Fruit fly (Drosophila melanogaster) whole organism, pupa: ENCODE results near the gene CG42674.
A peak's percentile ranks its signal among the peaks of the same experiment; 100 is the strongest.

ENCODE experiments used
- CG10348 ChIP-seq: fragments of 200-800 bp; sonication (Bioruptor generic); IDR thresholded peaks from 2 replicates; pipeline ENCODE4 v1.3.6; 2022; ENCODE audit warnings: missing biosample characterization, missing genetic modification characterization
- CG12605 ChIP-seq: fragments of 200-800 bp; sonication (Bioruptor generic); IDR thresholded peaks from 2 replicates; pipeline ENCODE4 v1.3.6; 2022; ENCODE audit warnings: missing biosample characterization, missing genetic modification characterization
- CG13204 ChIP-seq: fragments of 200-800 bp; sonication (Bioruptor generic); optimal IDR thresholded peaks from 2 replicates; lab custom pipeline; 2018; ENCODE audit warnings: missing biosample characterization, mild to moderate bottlenecking, missing genetic modification characterization, moderate library complexity
- CG14655 ChIP-seq: fragments of 200-800 bp; sonication (Bioruptor generic); optimal IDR thresholded peaks from 3 replicates; lab custom pipeline; 2017; ENCODE audit warnings: mild to moderate bottlenecking, missing biosample characterization, missing genetic modification reagents, missing genetic modification characterization
- CG15710 ChIP-seq: fragments of 200-800 bp; sonication (Bioruptor generic); optimal IDR thresholded peaks from 2 replicates; lab custom pipeline; 2018; ENCODE audit warnings: missing biosample characterization, mild to moderate bottlenecking, missing genetic modification characterization, moderate library complexity
- CG17806 ChIP-seq: fragments of 200-800 bp; sonication (Bioruptor generic); optimal IDR thresholded peaks from 2 replicates; lab custom pipeline; 2018; ENCODE audit warnings: missing biosample characterization, mild to moderate bottlenecking, missing genetic modification characterization, moderate library complexity
- CG34367 ChIP-seq: fragments of 200-800 bp; sonication (Bioruptor generic); optimal IDR thresholded peaks from 2 replicates; lab custom pipeline; 2018; ENCODE audit warnings: missing biosample characterization, mild to moderate bottlenecking, missing genetic modification characterization
- CG4496 ChIP-seq: fragments of 200-800 bp; sonication (Bioruptor generic); IDR thresholded peaks from 3 replicates; pipeline ENCODE4 v1.3.6; 2022; ENCODE audit warnings: missing biosample characterization, missing genetic modification characterization
- CG8159 ChIP-seq: fragments of 200-800 bp; sonication (Bioruptor generic); optimal IDR thresholded peaks from 3 replicates; lab custom pipeline; 2018; ENCODE audit warnings: missing biosample characterization, mild to moderate bottlenecking, missing genetic modification characterization, moderate library complexity
- CG8301 ChIP-seq: fragments of 200-800 bp; sonication (Bioruptor generic); optimal IDR thresholded peaks from 2 replicates; lab custom pipeline; 2018; ENCODE audit warnings: missing biosample characterization, mild to moderate bottlenecking, missing genetic modification characterization
- CG9948 ChIP-seq: fragments of 200-800 bp; sonication (Bioruptor generic); optimal IDR thresholded peaks from 2 replicates; lab custom pipeline; 2018; ENCODE audit warnings: missing biosample characterization, mild to moderate bottlenecking, missing genetic modification characterization, moderate library complexity
- D1 ChIP-seq: fragments of 200-800 bp; sonication (Bioruptor generic); optimal IDR thresholded peaks from 2 replicates; lab custom pipeline; 2018; ENCODE audit warnings: missing biosample characterization, mild to moderate bottlenecking, missing genetic modification characterization, moderate library complexity
- EcR ChIP-seq: fragments of 200-800 bp; sonication (Bioruptor generic); optimal IDR thresholded peaks from 3 replicates; lab custom pipeline; 2019; ENCODE audit warnings: missing biosample characterization, missing genetic modification characterization, mild to moderate bottlenecking, moderate library complexity, missing genetic modification reagents
- Ets98B ChIP-seq: fragments of 200-800 bp; sonication (Bioruptor generic); IDR thresholded peaks from 2 replicates; pipeline ENCODE4 v1.3.6; 2022; ENCODE audit warnings: missing biosample characterization, missing genetic modification characterization
- Pif1A ChIP-seq: fragments of 200-800 bp; sonication (Bioruptor generic); optimal IDR thresholded peaks from 3 replicates; lab custom pipeline; 2016; ENCODE audit warnings: missing biosample characterization, missing genetic modification characterization
- Pif1B ChIP-seq: fragments of 200-800 bp; sonication (Bioruptor generic); optimal IDR thresholded peaks from 3 replicates; lab custom pipeline; 2016; ENCODE audit warnings: missing biosample characterization, missing genetic modification characterization
- Snoo ChIP-seq: fragments of 200-800 bp; sonication (Bioruptor generic); optimal IDR thresholded peaks from 3 replicates; lab custom pipeline; 2017; ENCODE audit warnings: missing biosample characterization, mild to moderate bottlenecking, missing genetic modification characterization, inconsistent platforms
- fd96Ca ChIP-seq: fragments of 200-800 bp; sonication (Bioruptor generic); IDR thresholded peaks from 3 replicates; pipeline ENCODE4 v1.3.6; 2022; ENCODE audit warnings: missing biosample characterization, missing genetic modification characterization
- gl ChIP-seq: fragments of 200-800 bp; sonication (Bioruptor generic); optimal IDR thresholded peaks from 2 replicates; lab custom pipeline; 2018; ENCODE audit warnings: missing biosample characterization, mild to moderate bottlenecking, missing genetic modification characterization
- rn ChIP-seq: fragments of 200-800 bp; sonication (Bioruptor generic); IDR thresholded peaks from 2 replicates; pipeline ENCODE4 v1.3.6; 2022; ENCODE audit warnings: missing biosample characterization, missing genetic modification characterization

The CG42674 gene

dm6 chr3L:20206950-20207584 lies 8.9 kb upstream of the CG42674 start, which contains the start of gene CG6996:
Gene CG6996, plus strand, starts transcription at chr3L:20207534.
- TF ChIP-seq CG8159 (tag; lab: Kevin White, UChicago) (no peak), CG10348 (no peak), CG34367 (tag; lab: Kevin White, UChicago) (no peak), D1 (tag; lab: Kevin White, UChicago) (no peak), CG14655 (no peak), fd96Ca (no peak), Pif1A (GFP tag; lab: Kevin White, UChicago) (no peak), CG13204 (GFP tag; lab: Kevin White, UChicago) (no peak), Ets98B (GFP tag; lab: Robert Waterston, UW) (no peak), gl (tag; lab: Kevin White, UChicago) (no peak), Snoo (tag; lab: Kevin White, UChicago) (no peak), CG12605 (GFP tag; lab: Robert Waterston, UW) (no peak), CG4496 (no peak)

dm6 chr3L:20205946-20206345 lies 7.8 kb upstream of the CG42674 start, which contains the start of gene CG7290:
Gene CG7290, minus strand, starts transcription at chr3L:20206046.
- TF ChIP-seq D1 (tag; lab: Kevin White, UChicago) (no peak), CG34367 (tag; lab: Kevin White, UChicago) (no peak), Pif1A (GFP tag; lab: Kevin White, UChicago) (no peak), fd96Ca (no peak), CG10348 (no peak), CG8301 (tag; lab: Kevin White, UChicago) (no peak), EcR (GFP tag; lab: Kevin White, UChicago) (no peak), rn (GFP tag; lab: Robert Waterston, UW) (no peak), CG9948 (tag; lab: Kevin White, UChicago) (no peak)

dm6 chr3L:20203587-20203986 lies 5.5 kb upstream of the CG42674 start, which contains the start of gene CG7298:
Gene CG7298, minus strand, starts transcription at chr3L:20203687.
- TF ChIP-seq CG15710 = no peak

- no peak for TF ChIP-seq Pif1A (GFP tag; lab: Kevin White, UChicago)
- TF ChIP-seq fd96Ca = no peak
- no peak for TF ChIP-seq CG8301 (tag; lab: Kevin White, UChicago)
- no peak for TF ChIP-seq CG34367 (tag; lab: Kevin White, UChicago)
- no peak for TF ChIP-seq CG8159 (tag; lab: Kevin White, UChicago)
- TF ChIP-seq gl (tag; lab: Kevin White, UChicago) = no peak
- TF ChIP-seq CG4496 = no peak
- TF ChIP-seq CG14655 = no peak
- no peak for TF ChIP-seq EcR (GFP tag; lab: Kevin White, UChicago)
- TF ChIP-seq Pif1B (GFP tag; lab: Kevin White, UChicago) = no peak
- no peak for TF ChIP-seq rn (GFP tag; lab: Robert Waterston, UW)
- TF ChIP-seq CG10348 = no peak
- TF ChIP-seq CG12605 (GFP tag; lab: Robert Waterston, UW) = no peak
- TF ChIP-seq, all 21 proteins: peak for 0
Measured at dm6 chr3L:20201538-20201937, 3.4 kb upstream of the CG42674 start, which contains the start of gene obst-F. Gene obst-F, minus strand, starts transcription at chr3L:20201638.

dm6 chr3L:20199569-20200247 lies 1.6 kb upstream of the CG42674 start, which contains the start of gene CG42833:
Gene CG42833, plus strand, starts transcription at chr3L:20200093.
- TF ChIP-seq CG14655 (no peak), CG15710 (no peak), CG34367 (tag; lab: Kevin White, UChicago) (no peak), D1 (tag; lab: Kevin White, UChicago) (no peak), Pif1B (GFP tag; lab: Kevin White, UChicago) (no peak), EcR (GFP tag; lab: Kevin White, UChicago) (no peak), fd96Ca (no peak), Snoo (tag; lab: Kevin White, UChicago) (no peak), Ets98B (GFP tag; lab: Robert Waterston, UW) (no peak), CG4496 (no peak)
- TF ChIP-seq, all 21 proteins: peak for 0

dm6 chr3L:20197698-20198097 lies 419 bp downstream of the CG42674 start:
- TF ChIP-seq D1 (tag; lab: Kevin White, UChicago) (no peak), CG8159 (tag; lab: Kevin White, UChicago) (no peak), CG15710 (no peak), CG8301 (tag; lab: Kevin White, UChicago) (no peak), CG13204 (GFP tag; lab: Kevin White, UChicago) (no peak), fd96Ca (0 out of 3 replicates have a peak, but pooled peaks have one; percentile 12)

- TF ChIP-seq CG12605 (GFP tag; lab: Robert Waterston, UW) = no peak
- TF ChIP-seq EcR (GFP tag; lab: Kevin White, UChicago) = no peak
- TF ChIP-seq CG9948 (tag; lab: Kevin White, UChicago) = no peak
- TF ChIP-seq Snoo (tag; lab: Kevin White, UChicago) = no peak
- no peak for TF ChIP-seq Pif1B (GFP tag; lab: Kevin White, UChicago)
- no peak for TF ChIP-seq Pif1A (GFP tag; lab: Kevin White, UChicago)
- TF ChIP-seq CG15710 = no peak
- no peak for TF ChIP-seq CG13204 (GFP tag; lab: Kevin White, UChicago)
- no peak for TF ChIP-seq CG8301 (tag; lab: Kevin White, UChicago)
- no peak for TF ChIP-seq CG17806 (tag; lab: Kevin White, UChicago)
- no peak for TF ChIP-seq rn (GFP tag; lab: Robert Waterston, UW)
- no peak for TF ChIP-seq CG8159 (tag; lab: Kevin White, UChicago)
- TF ChIP-seq CG4496 = no peak
- no peak for TF ChIP-seq Ets98B (GFP tag; lab: Robert Waterston, UW)
- no peak for TF ChIP-seq D1 (tag; lab: Kevin White, UChicago)
- TF ChIP-seq, all 21 proteins: peak for 0
Measured at dm6 chr3L:20197213-20197612, 904 bp downstream of the CG42674 start.
